Worm (Caenorhabditis elegans): ENCODE data around the gene mma-1.

DNA sequence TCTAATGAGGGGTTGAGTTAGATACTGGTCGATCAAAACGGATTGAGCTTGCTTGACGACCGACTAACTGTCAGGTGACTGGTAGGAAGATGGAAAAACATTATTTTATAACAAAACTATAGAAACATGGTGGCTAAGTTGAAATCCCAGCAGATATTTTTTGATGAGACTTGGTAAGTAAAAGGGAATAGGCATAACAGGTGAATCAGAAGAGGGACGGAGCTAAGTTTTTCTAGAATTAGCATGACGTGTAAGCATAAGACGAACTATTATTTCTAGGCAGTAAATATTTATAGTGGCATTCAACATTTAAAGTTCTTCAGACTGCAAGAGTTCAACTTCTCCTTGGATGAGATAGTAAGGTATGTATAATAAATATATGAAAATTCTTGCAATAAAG is 48.4 kb upstream of the mma-1 start, which contains the start of gene F56H9.8:
- TF ChIP-seq skn-1 (tag; optimal IDR thresholded peaks at IDR 0.05) (no peak), fos-1 (tag; optimal IDR thresholded peaks at IDR 0.05) (no peak), aly-2 (tag; optimal IDR thresholded peaks at IDR 0.05) (no peak), jun-1 (tag; optimal IDR thresholded peaks at IDR 0.05) (no peak), ama-1 (optimal IDR thresholded peaks at IDR 0.05) (no peak), lin-15B (tag; optimal IDR thresholded peaks at IDR 0.05) (no peak), daf-12 (tag; optimal IDR thresholded peaks at IDR 0.05) (no peak), egl-5 (tag; optimal IDR thresholded peaks at IDR 0.05) (no peak), hmg-11 (tag; optimal IDR thresholded peaks at IDR 0.05) (no peak), sea-2 (GFP tag; optimal IDR thresholded peaks at IDR 0.05) (no peak), nhr-77 (tag; optimal IDR thresholded peaks at IDR 0.05) (no peak), unc-62 (GFP tag; optimal IDR thresholded peaks at IDR 0.05) (no peak), pqm-1 (tag; optimal IDR thresholded peaks at IDR 0.05) (no peak)

Data from whole organism, L3 larva.